Worm (Caenorhabditis elegans): ENCODE results near the gene F14F9.2.

- TF ChIP-seq lin-13 (GFP tag; optimal IDR thresholded peaks at IDR 0.05) (no peak), zag-1 (tag; optimal IDR thresholded peaks at IDR 0.05) (no peak), unc-62 (GFP tag; optimal IDR thresholded peaks at IDR 0.05) (no peak), skn-1 (tag; optimal IDR thresholded peaks at IDR 0.05) (no peak), ama-1 (optimal IDR thresholded peaks at IDR 0.05) (no peak)
These were observed 39.7 kb upstream of the F14F9.2 start, which contains the start of gene srab-2 for ce11 chrV:5104934-5105333.
